Worm (Caenorhabditis elegans): Measurements from ENCODE around the gene ZK673.4.
A peak's percentile ranks its signal among the peaks of the same experiment; 100 is the strongest.

The ZK673.4 gene

ce11 chrII:10447348-10448316 lies 5.1 kb upstream of the ZK673.4 start, which contains the start of gene ZK673.2 (continued):
- TF ChIP-seq unc-39 (tag; optimal IDR thresholded peaks at IDR 0.05) (no peak), lin-15B (tag; optimal IDR thresholded peaks at IDR 0.05) (no peak), pha-4 (GFP tag; IDR thresholded peaks at IDR 0.05) (peak; percentile 6; the same call in 1 of the 2 replicates), pha-4 (tag; optimal IDR thresholded peaks at IDR 0.05) (no peak), skn-1 (tag; optimal IDR thresholded peaks at IDR 0.05) (no peak), snpc-1.2 (GFP tag; IDR thresholded peaks at IDR 0.05) (no peak), zip-11 (GFP tag; IDR thresholded peaks at IDR 0.05) (no peak), pqm-1 (tag; optimal IDR thresholded peaks at IDR 0.05) (peak; percentile 46), Y5F2A.4 (GFP tag; optimal IDR thresholded peaks at IDR 0.05) (no peak), ztf-11 (tag; optimal IDR thresholded peaks at IDR 0.05) (no peak), zfp-2 (tag; optimal IDR thresholded peaks at IDR 0.05) (no peak), lin-1 (GFP tag; IDR thresholded peaks at IDR 0.05) (peak; percentile 43; the same call in 1 of the 2 replicates), egl-43 (GFP tag; IDR thresholded peaks at IDR 0.05) (peak; percentile 32; the same call in 1 of the 2 replicates), ZK337.2 (GFP tag; IDR thresholded peaks at IDR 0.05) (no peak), nhr-25 (tag; optimal IDR thresholded peaks at IDR 0.05; ENCODE audit: borderline replicate concordance, insufficient read depth) (no peak), egl-27 (tag; optimal IDR thresholded peaks at IDR 0.05) (no peak), ces-1 (GFP tag; optimal IDR thresholded peaks at IDR 0.05) (no peak), T20F7.1 (GFP tag; optimal IDR thresholded peaks at IDR 0.05) (peak; percentile 58), dpl-1 (GFP tag; optimal IDR thresholded peaks at IDR 0.05) (no peak), nhr-6 (tag; optimal IDR thresholded peaks at IDR 0.05) (no peak), daf-8 (GFP tag; IDR thresholded peaks at IDR 0.05) (no peak), F44E2.7 (GFP tag; IDR thresholded peaks at IDR 0.05) (no peak), ceh-20 (GFP tag; IDR thresholded peaks at IDR 0.05) (peak; percentile 27; the same call in 1 of the 2 replicates), mxl-3 (GFP tag; optimal IDR thresholded peaks at IDR 0.05) (peak; percentile 85), Y75B8A.6 (GFP tag; IDR thresholded peaks at IDR 0.05) (no peak), F49E8.2 (tag; optimal IDR thresholded peaks at IDR 0.05; ENCODE audit: borderline replicate concordance) (no peak), madf-9 (GFP tag; conservative IDR thresholded peaks at IDR 0.05) (no peak), D1046.2 (GFP tag; IDR thresholded peaks at IDR 0.05) (no peak), gei-8 (GFP tag; optimal IDR thresholded peaks at IDR 0.05) (peak; percentile 57), dmd-8 (GFP tag; IDR thresholded peaks at IDR 0.05) (0 out of 2 replicates have a peak, but pooled peaks have one; percentile 34), lin-38 (GFP tag; IDR thresholded peaks at IDR 0.05) (no peak), ctbp-1 (GFP tag; IDR thresholded peaks at IDR 0.05) (no peak), lin-39 (tag; optimal IDR thresholded peaks at IDR 0.05) (no peak), daf-16 (GFP tag; optimal IDR thresholded peaks at IDR 0.05) (peak in 1 of 2 experiments; percentile 28), daf-16 (tag; optimal IDR thresholded peaks at IDR 0.05) (peak; percentile 61), T26A8.4 (GFP tag; IDR thresholded peaks at IDR 0.05) (peak; percentile 10; the same call in 1 of the 2 replicates), F37D6.2 (tag; optimal IDR thresholded peaks at IDR 0.05) (no peak), lin-13 (GFP tag; optimal IDR thresholded peaks at IDR 0.05) (no peak), nhr-48 (tag; optimal IDR thresholded peaks at IDR 0.05) (peak; percentile 86)

- TF ChIP-seq aha-1 (tag) (peak; percentile 54), daf-19 (GFP tag; conservative IDR thresholded peaks at IDR 0.05) (no peak)
Observed at ce11 chrII:10449707-10450106, 3.0 kb upstream of the ZK673.4 start, which contains the start of gene lin-56. lin-56 (plus strand) TSS chrII:10450007.
